Worm (Caenorhabditis elegans): ENCODE results near the gene soc-2.

DNA sequence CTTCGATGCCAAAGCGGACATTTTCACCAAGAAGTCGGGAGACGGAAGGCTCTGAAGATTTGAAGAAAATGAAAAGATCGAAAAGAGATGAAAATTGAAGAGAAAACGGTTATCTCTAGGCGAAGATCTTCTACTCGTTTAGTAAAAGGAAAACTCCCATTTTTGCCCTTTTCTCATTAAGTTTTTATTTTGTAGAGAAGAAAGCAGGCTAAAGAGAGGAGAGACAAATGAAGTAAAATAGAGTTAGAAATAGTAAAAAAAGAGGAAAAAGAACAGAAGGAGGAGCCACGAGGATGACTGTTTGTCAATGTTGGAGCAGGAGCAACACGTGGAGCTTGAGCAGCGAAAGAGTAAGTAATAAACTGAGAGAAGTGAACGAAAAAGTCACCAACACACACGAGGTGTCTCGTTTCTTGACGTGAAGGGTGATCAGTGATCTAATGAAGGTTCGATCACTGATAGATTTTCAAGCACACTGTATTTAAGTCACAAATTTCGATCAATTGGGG is 63.4 kb downstream of the soc-2 start, which contains the start of gene ivd-1:
- no peak for TF ChIP-seq nhr-120 (GFP tag; IDR thresholded peaks at IDR 0.05)
- no peak for TF ChIP-seq xnd-1 (tag; optimal IDR thresholded peaks at IDR 0.05)
- TF ChIP-seq somi-1 (GFP tag; optimal IDR thresholded peaks at IDR 0.05) = no peak
- no peak for TF ChIP-seq ekl-4 (GFP tag; IDR thresholded peaks at IDR 0.05)
- no peak for TF ChIP-seq gei-17 (GFP tag; optimal IDR thresholded peaks at IDR 0.05)
- no peak for TF ChIP-seq efl-1 (GFP tag; optimal IDR thresholded peaks at IDR 0.05)
- TF ChIP-seq K12H6.12 (tag; optimal IDR thresholded peaks at IDR 0.05) = no peak
- TF ChIP-seq hlh-26 (GFP tag; conservative IDR thresholded peaks at IDR 0.05) = no peak
- TF ChIP-seq ama-1 (optimal IDR thresholded peaks at IDR 0.05) = no peak
- no peak for TF ChIP-seq ama-1 (GFP tag; optimal IDR thresholded peaks at IDR 0.05)
- TF ChIP-seq Y95B8A.8 (GFP tag; IDR thresholded peaks at IDR 0.05) = no peak
- TF ChIP-seq egl-44 (GFP tag; IDR thresholded peaks at IDR 0.05) = 0 out of 2 replicates have a peak, but pooled peaks have one; percentile 37
- no peak for TF ChIP-seq dpl-1 (GFP tag; optimal IDR thresholded peaks at IDR 0.05)

Measured in whole organism, young adult.